Fruit fly (Drosophila melanogaster) whole organism, embryonic: ENCODE results near the gene Dbx.

Experiments
- Asciz ChIP-seq: fragments of 200-800 bp; sonication (Bioruptor generic); optimal IDR thresholded peaks from 2 replicates; lab custom pipeline; 2017; ENCODE audit warnings: missing biosample characterization, mild to moderate bottlenecking, missing genetic modification characterization, missing genetic modification reagents
- Atf6 ChIP-seq: fragments of 200-800 bp; sonication (Bioruptor generic); IDR thresholded peaks from 2 replicates; pipeline ENCODE4 v1.3.6; 2022; ENCODE audit warnings: missing biosample characterization, missing genetic modification characterization
- Awh ChIP-seq: fragments of 200-800 bp; sonication (Bioruptor generic); IDR thresholded peaks from 2 replicates; pipeline ENCODE4, ENCODE4 v1.3.6; 2022; ENCODE audit warnings: missing biosample characterization, missing genetic modification characterization
- Bteb2 ChIP-seq: fragments of 200-800 bp; sonication (Bioruptor generic); optimal IDR thresholded peaks from 2 replicates; lab custom pipeline; 2016; ENCODE audit warnings: missing biosample characterization, missing genetic modification characterization
- CG10274 ChIP-seq: fragments of 200-800 bp; sonication (Bioruptor generic); optimal IDR thresholded peaks from 3 replicates; lab custom pipeline; 2017; ENCODE audit warnings: missing biosample characterization, mild to moderate bottlenecking, missing genetic modification characterization
- CG10431 ChIP-seq: fragments of 200-800 bp; sonication (Bioruptor generic); optimal IDR thresholded peaks from 3 replicates; lab custom pipeline; 2018; ENCODE audit warnings: missing biosample characterization, mild to moderate bottlenecking, missing genetic modification characterization
- CG11560 ChIP-seq: fragments of 200-800 bp; sonication (Bioruptor generic); IDR thresholded peaks from 3 replicates; pipeline ENCODE4 v1.3.6; 2022; ENCODE audit warnings: missing biosample characterization, missing genetic modification characterization
- CG12299 ChIP-seq: fragments of 200-800 bp; sonication (Bioruptor generic); optimal IDR thresholded peaks from 2 replicates; lab custom pipeline; 2018; ENCODE audit warnings: missing biosample characterization, mild to moderate bottlenecking, missing genetic modification characterization
- CG1233 ChIP-seq: fragments of 200-800 bp; sonication (Bioruptor generic); optimal IDR thresholded peaks from 4 replicates; lab custom pipeline; 2018; ENCODE audit warnings: missing biosample characterization, mild to moderate bottlenecking, missing genetic modification characterization
- CG13424 ChIP-seq: fragments of 200-800 bp; sonication (Bioruptor generic); optimal IDR thresholded peaks from 2 replicates; lab custom pipeline; 2019; ENCODE audit warnings: missing biosample characterization, mild to moderate bottlenecking, missing genetic modification characterization, moderate library complexity
- CG13894 ChIP-seq: fragments of 200-800 bp; sonication (Bioruptor generic); optimal IDR thresholded peaks from 3 replicates; lab custom pipeline; 2018; ENCODE audit warnings: missing biosample characterization, mild to moderate bottlenecking, missing genetic modification characterization, moderate library complexity
- CG14050 ChIP-seq: fragments of 200-800 bp; sonication (Bioruptor generic); IDR thresholded peaks from 3 replicates; pipeline ENCODE4 v1.3.6; 2022; ENCODE audit warnings: missing biosample characterization, missing genetic modification characterization
- CG16813 ChIP-seq: fragments of 200-800 bp; sonication (Bioruptor generic); IDR thresholded peaks from 3 replicates; pipeline ENCODE4 v1.3.6; 2022; ENCODE audit warnings: missing biosample characterization, missing genetic modification characterization; ENCODE audit not compliant: partially characterized antibody
- CG17359 ChIP-seq: fragments of 200-800 bp; sonication (Bioruptor generic); optimal IDR thresholded peaks from 3 replicates; lab custom pipeline; 2018; ENCODE audit warnings: missing biosample characterization, mild to moderate bottlenecking, missing genetic modification characterization, moderate library complexity
- CG2712 ChIP-seq: fragments of 200-800 bp; optimal IDR thresholded peaks from 3 replicates; lab custom pipeline; 2019; ENCODE audit warnings: missing biosample characterization, mild to moderate bottlenecking, missing genetic modification characterization, moderate library complexity
- CG2875 ChIP-seq: fragments of 200-800 bp; sonication (Bioruptor generic); optimal IDR thresholded peaks from 2 replicates; lab custom pipeline; 2017; ENCODE audit warnings: missing biosample characterization, mild to moderate bottlenecking, missing genetic modification characterization, missing genetic modification reagents
- CG3407 ChIP-seq: fragments of 200-800 bp; sonication (Bioruptor generic); optimal IDR thresholded peaks from 2 replicates; lab custom pipeline; 2018; ENCODE audit warnings: missing biosample characterization, mild to moderate bottlenecking, missing genetic modification characterization
- CG4282 ChIP-seq: fragments of 200-800 bp; sonication (Bioruptor generic); optimal IDR thresholded peaks from 2 replicates; lab custom pipeline; 2016; ENCODE audit warnings: missing biosample characterization, missing genetic modification characterization
- CG4360 ChIP-seq: fragments of 200-800 bp; sonication (Bioruptor generic); IDR thresholded peaks from 2 replicates; pipeline ENCODE4 v1.3.6; 2022; ENCODE audit warnings: missing biosample characterization, missing genetic modification characterization
- CG43689 ChIP-seq: fragments of 200-800 bp; sonication (Bioruptor generic); IDR thresholded peaks from 2 replicates; pipeline ENCODE4 v1.3.6; 2022; ENCODE audit warnings: missing biosample characterization, missing genetic modification characterization
- CG6654 ChIP-seq: fragments of 200-800 bp; sonication (Bioruptor generic); optimal IDR thresholded peaks from 2 replicates; lab custom pipeline; 2017; ENCODE audit warnings: missing biosample characterization, mild to moderate bottlenecking, missing genetic modification characterization
- CG7357 ChIP-seq: fragments of 200-800 bp; sonication (Bioruptor generic); IDR thresholded peaks from 3 replicates; pipeline ENCODE4 v1.3.6; 2022; ENCODE audit warnings: missing biosample characterization, missing genetic modification characterization
- CG8359 ChIP-seq: fragments of 200-800 bp; sonication (Bioruptor generic); optimal IDR thresholded peaks from 2 replicates; lab custom pipeline; 2017; ENCODE audit warnings: missing biosample characterization, mild to moderate bottlenecking, missing genetic modification characterization, borderline replicate concordance
- CG8388 ChIP-seq: fragments of 200-800 bp; sonication (Bioruptor generic); optimal IDR thresholded peaks from 2 replicates; lab custom pipeline; 2019; ENCODE audit warnings: missing biosample characterization, mild to moderate bottlenecking, missing genetic modification characterization, moderate library complexity
- CG9817 ChIP-seq: fragments of 200-800 bp; sonication (Bioruptor generic); optimal IDR thresholded peaks from 2 replicates; lab custom pipeline; 2018; ENCODE audit warnings: missing biosample characterization, mild to moderate bottlenecking, missing genetic modification characterization, moderate library complexity
- Hr3 ChIP-seq: fragments of 200-800 bp; sonication (Bioruptor generic); optimal IDR thresholded peaks from 3 replicates; lab custom pipeline; 2016; ENCODE audit warnings: missing biosample characterization, missing genetic modification characterization
- Jarid2 ChIP-seq: fragments of 200-800 bp; sonication (Bioruptor generic); optimal IDR thresholded peaks from 3 replicates; lab custom pipeline; 2017; ENCODE audit warnings: mild to moderate bottlenecking, missing biosample characterization, missing genetic modification reagents, missing genetic modification characterization
- NFAT ChIP-seq: fragments of 200-800 bp; sonication (Bioruptor generic); IDR thresholded peaks from 2 replicates; pipeline ENCODE4 v1.3.6; 2022; ENCODE audit warnings: missing biosample characterization, missing genetic modification characterization
- NK7.1 ChIP-seq: fragments of 200-800 bp; sonication (Bioruptor generic); optimal IDR thresholded peaks from 3 replicates; lab custom pipeline; 2016; ENCODE audit warnings: missing biosample characterization, missing genetic modification characterization
- Nf-YB ChIP-seq: fragments of 200-800 bp; sonication (Bioruptor generic); optimal IDR thresholded peaks from 3 replicates; lab custom pipeline; 2019; ENCODE audit warnings: missing biosample characterization, mild to moderate bottlenecking, missing genetic modification characterization, moderate library complexity
- Sry-δ ChIP-seq: fragments of 200-800 bp; sonication (Bioruptor generic); optimal IDR thresholded peaks from 2 replicates; lab custom pipeline; 2016; ENCODE audit warnings: missing biosample characterization, missing genetic modification characterization
- Taf1 ChIP-seq: fragments of 200-800 bp; sonication (Bioruptor generic); IDR thresholded peaks from 2 replicates; pipeline ENCODE4 v1.3.6; 2022; ENCODE audit warnings: missing biosample characterization, missing genetic modification characterization
- Usf ChIP-seq: fragments of 200-800 bp; sonication (Bioruptor generic); optimal IDR thresholded peaks from 2 replicates; lab custom pipeline; 2017; ENCODE audit warnings: missing genotype, missing biosample characterization, missing genetic modification characterization
- Vsx1 ChIP-seq: fragments of 200-800 bp; sonication (Bioruptor generic); optimal IDR thresholded peaks from 2 replicates; lab custom pipeline; 2017; ENCODE audit warnings: missing biosample characterization, mild to moderate bottlenecking, missing genetic modification characterization, missing genetic modification reagents
- ab ChIP-seq: fragments of 200-800 bp; sonication (Bioruptor generic); optimal IDR thresholded peaks from 2 replicates; lab custom pipeline; 2016; ENCODE audit warnings: missing biosample characterization, missing genetic modification characterization
- bab2 ChIP-seq: fragments of 200-800 bp; sonication (Bioruptor generic); optimal IDR thresholded peaks from 2 replicates; lab custom pipeline; 2016; ENCODE audit warnings: missing biosample characterization, missing genetic modification characterization
- cad ChIP-seq: fragments of >200 bp; optimal IDR thresholded peaks from 2 replicates; lab custom pipeline; 2017; ENCODE audit warnings: missing biosample characterization, missing genetic modification characterization
- chm ChIP-seq: fragments of 200-800 bp; sonication (Bioruptor generic); IDR thresholded peaks from 2 replicates; pipeline ENCODE4 v1.3.6; 2022; ENCODE audit warnings: missing biosample characterization, missing genetic modification characterization
- dati ChIP-seq: fragments of 200-800 bp; sonication (Bioruptor generic); IDR thresholded peaks from 2 replicates; pipeline ENCODE4 v1.3.6; 2022; ENCODE audit warnings: missing biosample characterization, missing genetic modification characterization
- dpn ChIP-seq, 2 experiments: fragments of 200-800 bp; sonication (Bioruptor generic); optimal IDR thresholded peaks; 3 replicates each; lab custom pipeline; 2016; ENCODE audit warnings: missing biosample characterization in 2 of 2, missing genetic modification characterization in 2 of 2
- dysf ChIP-seq: fragments of 200-800 bp; sonication (Bioruptor generic); IDR thresholded peaks from 3 replicates; pipeline ENCODE4 v1.3.6; 2022; ENCODE audit warnings: missing biosample characterization, missing genetic modification characterization
- kni ChIP-seq: fragments of 200-800 bp; sonication (Bioruptor generic); optimal IDR thresholded peaks from 3 replicates; lab custom pipeline; 2017; ENCODE audit warnings: mild to moderate bottlenecking, missing biosample characterization, missing genetic modification reagents, missing genetic modification characterization
- mam ChIP-seq: fragments of 200-800 bp; sonication (Bioruptor generic); optimal IDR thresholded peaks from 3 replicates; lab custom pipeline; 2016; ENCODE audit warnings: missing biosample characterization, missing genetic modification characterization
- mirr ChIP-seq: fragments of 200-800 bp; sonication (Bioruptor generic); optimal IDR thresholded peaks from 3 replicates; lab custom pipeline; 2018; ENCODE audit warnings: missing biosample characterization, mild to moderate bottlenecking, missing genetic modification characterization
- nerfin-1 ChIP-seq: fragments of 200-800 bp; sonication (Bioruptor generic); optimal IDR thresholded peaks from 3 replicates; lab custom pipeline; 2019; ENCODE audit warnings: missing biosample characterization, mild to moderate bottlenecking, missing genetic modification characterization, moderate library complexity
- nom ChIP-seq: fragments of 200-800 bp; sonication (Bioruptor generic); optimal IDR thresholded peaks from 2 replicates; lab custom pipeline; 2017; ENCODE audit warnings: missing biosample characterization, missing genetic modification characterization, mild to moderate bottlenecking, moderate library complexity, missing genetic modification reagents
- pb ChIP-seq: fragments of 200-800 bp; sonication (Bioruptor generic); optimal IDR thresholded peaks from 3 replicates; lab custom pipeline; 2016; ENCODE audit warnings: missing biosample characterization, missing genetic modification characterization
- pum ChIP-seq: fragments of 200-800 bp; sonication (Bioruptor generic); optimal IDR thresholded peaks from 2 replicates; lab custom pipeline; 2016; ENCODE audit warnings: missing biosample characterization, missing genetic modification characterization
- sens ChIP-seq: fragments of 200-800 bp; sonication (Bioruptor generic); peaks from one replicate; lab custom pipeline; 2016; ENCODE audit warnings: missing biosample characterization, missing genetic modification characterization
- slbo ChIP-seq: fragments of 200-800 bp; sonication (Bioruptor generic); IDR thresholded peaks from 2 replicates; pipeline ENCODE4 v1.3.6; 2022; ENCODE audit warnings: missing biosample characterization, missing genetic modification characterization
- wdn ChIP-seq: fragments of 200-800 bp; sonication (Bioruptor generic); IDR thresholded peaks from 2 replicates; pipeline ENCODE4 v1.3.6; 2022; ENCODE audit warnings: missing biosample characterization, missing genetic modification characterization
- wek ChIP-seq: fragments of 200-800 bp; sonication (Bioruptor generic); optimal IDR thresholded peaks from 3 replicates; lab custom pipeline; 2018; ENCODE audit warnings: missing biosample characterization, mild to moderate bottlenecking, missing genetic modification characterization, moderate library complexity

Dbx gene

DNA sequence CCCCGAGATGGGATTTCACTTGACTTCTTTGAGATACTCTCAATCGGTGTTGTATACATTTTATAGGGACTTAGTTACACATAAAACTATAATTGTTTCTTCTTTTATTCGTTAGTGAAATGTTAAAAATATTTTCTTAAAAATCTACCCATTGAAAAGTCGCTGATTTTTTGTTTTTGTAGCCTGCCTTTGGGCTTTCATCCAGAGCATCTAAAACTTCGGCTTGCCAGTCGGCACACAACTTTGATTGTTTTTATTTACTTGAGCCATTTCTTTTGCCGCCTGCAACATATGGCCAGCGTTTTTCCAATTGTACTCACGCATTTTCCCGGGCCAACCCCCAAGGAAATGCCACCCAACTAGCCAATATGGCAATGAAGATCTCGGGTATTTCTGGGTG is 29.2 kb upstream of the Dbx start (continued):
- peak; percentile 55 for TF ChIP-seq CG17359 (tag; lab: Kevin White, UChicago)
- no peak for TF ChIP-seq chm (GFP tag; lab: Robert Waterston, UW)
- TF ChIP-seq nom (GFP tag; lab: Kevin White, UChicago), result peak; percentile 16
- TF ChIP-seq pb (GFP tag; lab: Kevin White, UChicago), result no peak
- TF ChIP-seq CG14050 (GFP tag; lab: Robert Waterston, UW), result no peak
- TF ChIP-seq CG16813 (GFP tag; lab: Robert Waterston, UW), result no peak
- peak; percentile 38 for TF ChIP-seq sens (GFP tag; lab: Kevin White, UChicago)
- no peak for TF ChIP-seq mam (GFP tag; lab: Kevin White, UChicago)
- TF ChIP-seq dati (GFP tag; lab: Robert Waterston, UW), result no peak
- no peak for TF ChIP-seq bab2 (GFP tag; lab: Kevin White, UChicago)
- no peak for TF ChIP-seq CG43689 (GFP tag; lab: Robert Waterston, UW)
- no peak for TF ChIP-seq NK7.1
- no peak for TF ChIP-seq dpn (GFP tag; optimal IDR thresholded peaks at IDR 0.05; lab: Kevin White, UChicago)
- 0 out of 2 replicates have a peak, but pooled peaks have one; percentile 7 for TF ChIP-seq wdn
- TF ChIP-seq Vsx1 (GFP tag; lab: Kevin White, UChicago), result no peak
- TF ChIP-seq Taf1 (GFP tag; lab: Robert Waterston, UW), result no peak
- TF ChIP-seq Asciz, result no peak
- no peak for TF ChIP-seq CG10431 (GFP tag; lab: Kevin White, UChicago)
- TF ChIP-seq CG3407 (GFP tag; lab: Kevin White, UChicago), result no peak
- TF ChIP-seq mirr (GFP tag; lab: Kevin White, UChicago), result no peak
- no peak for TF ChIP-seq CG9817
- peak; percentile 16 for TF ChIP-seq cad
- no peak for TF ChIP-seq CG12299
- no peak for TF ChIP-seq ab (GFP tag; lab: Kevin White, UChicago)
- TF ChIP-seq Hr3 (GFP tag; lab: Kevin White, UChicago), result no peak
- no peak for TF ChIP-seq CG10274
- TF ChIP-seq Awh (GFP tag; lab: Robert Waterston, UW), result no peak
- TF ChIP-seq slbo (GFP tag; lab: Robert Waterston, UW), result 0 out of 2 replicates have a peak, but pooled peaks have one; percentile 17
- TF ChIP-seq CG2712 (tag; lab: Kevin White, UChicago), result no peak
- no peak for TF ChIP-seq Jarid2 (GFP tag; lab: Kevin White, UChicago)
- no peak for TF ChIP-seq Bteb2 (GFP tag; lab: Kevin White, UChicago)
- no peak for TF ChIP-seq Atf6
- TF ChIP-seq CG13424 (tag; lab: Kevin White, UChicago), result peak; percentile 3
- no peak for TF ChIP-seq nerfin-1 (tag; lab: Kevin White, UChicago)
- no peak for TF ChIP-seq CG13894 (tag; lab: Kevin White, UChicago)
- no peak for TF ChIP-seq CG8388 (GFP tag; lab: Kevin White, UChicago)
- peak; percentile 92 for TF ChIP-seq CG6654
- TF ChIP-seq Usf (GFP tag; lab: Kevin White, UChicago), result no peak
- TF ChIP-seq CG4282 (GFP tag; lab: Kevin White, UChicago), result no peak
- TF ChIP-seq NFAT, result no peak
- TF ChIP-seq kni (GFP tag; lab: Kevin White, UChicago), result no peak
- no peak for TF ChIP-seq Sry-δ
- no peak for TF ChIP-seq wek
- no peak for TF ChIP-seq CG4360 (GFP tag; lab: Robert Waterston, UW)
- no peak for TF ChIP-seq pum
- TF ChIP-seq CG2875 (GFP tag; lab: Kevin White, UChicago), result no peak
- TF ChIP-seq CG1233 (GFP tag; lab: Kevin White, UChicago), result no peak
- no peak for TF ChIP-seq CG8359 (GFP tag; lab: Kevin White, UChicago)
- peak; percentile 53; the same call in 2 of the 3 replicates for TF ChIP-seq dysf (GFP tag; lab: Robert Waterston, UW)
- TF ChIP-seq CG7357 (GFP tag; lab: Robert Waterston, UW), result 0 out of 3 replicates have a peak, but pooled peaks have one; percentile 17
- peak; percentile 3 for TF ChIP-seq Nf-YB (GFP tag; lab: Kevin White, UChicago)
- TF ChIP-seq CG11560 (tag; lab: Robert Waterston, UW), result no peak
